Worm (Caenorhabditis elegans) whole organism, mixed stage, embryonic: ENCODE measurements around the gene C17F4.7.

Experiments used
- M03D4.4 ChIP-seq: sonication (generic microtip); optimal IDR thresholded peaks from 2 replicates; lab custom pipeline; 2017; ENCODE audit warnings: mild to moderate bottlenecking, missing genetic modification characterization, missing compliant biosample characterization
- blmp-1 ChIP-seq: fragments of 150-350 bp; optimal IDR thresholded peaks from 2 replicates; lab custom pipeline; 2014; ENCODE audit warnings: missing biosample characterization, missing genetic modification characterization
- lsy-2 ChIP-seq: fragments of 150-350 bp; optimal IDR thresholded peaks from 2 replicates; lab custom pipeline; 2014; ENCODE audit warnings: missing biosample characterization, missing genetic modification characterization
- mab-5 ChIP-seq: fragments of 150-350 bp; optimal IDR thresholded peaks from 2 replicates; lab custom pipeline; 2014; ENCODE audit warnings: missing biosample characterization, missing genetic modification characterization
- mep-1 ChIP-seq: fragments of 150-350 bp; optimal IDR thresholded peaks from 2 replicates; lab custom pipeline; 2017; ENCODE audit warnings: missing biosample characterization, missing genetic modification reagents, missing genetic modification characterization, inconsistent platforms
- nhr-12 ChIP-seq: fragments of 150-350 bp; optimal IDR thresholded peaks from 2 replicates; lab custom pipeline; 2014; ENCODE audit warnings: missing biosample characterization, missing genetic modification characterization
- snpc-4 ChIP-seq: fragments of 150-350 bp; optimal IDR thresholded peaks from 2 replicates; lab custom pipeline; 2014; ENCODE audit warnings: missing biosample characterization, missing genetic modification characterization
- sptf-1 ChIP-seq: sonication (generic microtip); optimal IDR thresholded peaks from 2 replicates; lab custom pipeline; 2017; ENCODE audit warnings: mild to moderate bottlenecking, missing genetic modification characterization, moderate library complexity, missing compliant biosample characterization
- unc-120 ChIP-seq: sonication (generic microtip); optimal IDR thresholded peaks from 2 replicates; lab custom pipeline; 2017; ENCODE audit warnings: missing genetic modification characterization, missing compliant biosample characterization; ENCODE audit not compliant: poor library complexity, severe bottlenecking
- unc-62 ChIP-seq: fragments of 150-350 bp; optimal IDR thresholded peaks from 2 replicates; lab custom pipeline; 2014; ENCODE audit warnings: missing biosample characterization, missing genetic modification reagents, missing genetic modification characterization

DNA sequence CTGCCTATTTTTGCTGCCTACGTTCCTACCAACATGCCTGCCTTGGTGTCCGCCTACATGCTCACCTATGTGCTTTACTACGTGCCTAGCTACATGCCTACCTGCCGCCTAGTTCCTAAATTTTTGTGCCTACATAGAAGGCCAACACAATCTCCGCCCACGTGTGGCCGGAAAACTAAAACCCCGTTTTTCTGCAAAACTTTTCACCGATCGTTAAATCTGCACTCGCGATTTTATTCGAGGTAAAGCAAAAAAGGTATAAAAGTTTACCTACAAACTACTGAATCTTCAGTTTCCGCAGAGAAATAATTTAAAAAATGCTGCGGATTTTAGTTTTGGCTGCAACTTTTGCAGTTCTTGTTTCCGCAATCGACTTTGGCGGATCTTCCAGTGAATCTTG is 3.6 kb upstream of the C17F4.7 start, which contains the start of gene clec-124:
- TF ChIP-seq mep-1 (tag; lab: Kevin White, UChicago) (no peak), unc-120 (tag; lab: Kevin White, UChicago) (no peak), sptf-1 (tag; lab: Kevin White, UChicago) (no peak), nhr-12 (tag; lab: Kevin White, UChicago) (no peak), snpc-4 (tag; lab: Kevin White, UChicago) (no peak), blmp-1 (tag; lab: Kevin White, UChicago) (no peak), mab-5 (no peak), unc-62 (GFP tag; lab: Kevin White, UChicago) (no peak), M03D4.4 (tag; lab: Kevin White, UChicago) (no peak), lsy-2 (tag; lab: Kevin White, UChicago) (no peak)
